Fruit fly (Drosophila melanogaster) whole organism, embryonic: Measurements from ENCODE around the gene CG18081.
A peak's percentile ranks its signal among the peaks of the same experiment; 100 is the strongest.

Source experiments
- ATbp ChIP-seq: fragments of 200-800 bp; sonication (Bioruptor generic); optimal IDR thresholded peaks from 2 replicates; lab custom pipeline; 2017; ENCODE audit warnings: missing biosample characterization, mild to moderate bottlenecking, missing genetic modification characterization, missing genetic modification reagents
- Ada2b ChIP-seq: fragments of 200-800 bp; sonication (Bioruptor generic); IDR thresholded peaks from 2 replicates; pipeline ENCODE4 v1.3.6; 2022; ENCODE audit warnings: missing biosample characterization, missing genetic modification characterization
- Awh ChIP-seq: fragments of 200-800 bp; sonication (Bioruptor generic); IDR thresholded peaks from 2 replicates; pipeline ENCODE4, ENCODE4 v1.3.6; 2022; ENCODE audit warnings: missing biosample characterization, missing genetic modification characterization
- Bteb2 ChIP-seq: fragments of 200-800 bp; sonication (Bioruptor generic); optimal IDR thresholded peaks from 2 replicates; lab custom pipeline; 2016; ENCODE audit warnings: missing biosample characterization, missing genetic modification characterization
- CG10147 ChIP-seq: fragments of 200-800 bp; sonication (Bioruptor generic); optimal IDR thresholded peaks from 2 replicates; lab custom pipeline; 2019; ENCODE audit warnings: missing biosample characterization, mild to moderate bottlenecking, missing genetic modification characterization, moderate library complexity
- CG10431 ChIP-seq: fragments of 200-800 bp; sonication (Bioruptor generic); optimal IDR thresholded peaks from 3 replicates; lab custom pipeline; 2018; ENCODE audit warnings: missing biosample characterization, mild to moderate bottlenecking, missing genetic modification characterization
- CG10565 ChIP-seq: fragments of 200-800 bp; sonication (Bioruptor generic); optimal IDR thresholded peaks from 3 replicates; lab custom pipeline; 2016; ENCODE audit warnings: missing biosample characterization, mild to moderate bottlenecking, missing genetic modification characterization
- CG11085 ChIP-seq: fragments of 200-800 bp; sonication (Bioruptor generic); IDR thresholded peaks from 2 replicates; pipeline ENCODE4 v1.3.6; 2022; ENCODE audit warnings: missing biosample characterization, missing genetic modification characterization
- CG11247 ChIP-seq: fragments of 200-800 bp; sonication (Bioruptor generic); IDR thresholded peaks from 2 replicates; pipeline ENCODE4 v1.3.6; 2022; ENCODE audit warnings: missing biosample characterization, missing genetic modification characterization
- CG11398 ChIP-seq: fragments of 200-800 bp; sonication (Bioruptor generic); optimal IDR thresholded peaks from 2 replicates; lab custom pipeline; 2016; ENCODE audit warnings: missing biosample characterization, missing genetic modification characterization
- CG11695 ChIP-seq: fragments of 200-800 bp; sonication (Bioruptor generic); IDR thresholded peaks from 3 replicates; pipeline ENCODE4 v1.3.6; 2022; ENCODE audit warnings: missing biosample characterization, missing genetic modification characterization
- CG11723 ChIP-seq: fragments of 200-800 bp; sonication (Bioruptor generic); optimal IDR thresholded peaks from 2 replicates; lab custom pipeline; 2017; ENCODE audit warnings: missing biosample characterization, mild to moderate bottlenecking, missing genetic modification characterization
- CG13424 ChIP-seq: fragments of 200-800 bp; sonication (Bioruptor generic); optimal IDR thresholded peaks from 2 replicates; lab custom pipeline; 2019; ENCODE audit warnings: missing biosample characterization, mild to moderate bottlenecking, missing genetic modification characterization, moderate library complexity
- CG13775 ChIP-seq: fragments of 200-800 bp; sonication (Bioruptor generic); optimal IDR thresholded peaks from 3 replicates; lab custom pipeline; 2017; ENCODE audit warnings: missing biosample characterization, mild to moderate bottlenecking, missing genetic modification characterization
- CG1602 ChIP-seq: fragments of 200-800 bp; sonication (Bioruptor generic); optimal IDR thresholded peaks from 3 replicates; lab custom pipeline; 2016; ENCODE audit warnings: missing biosample characterization, missing genetic modification characterization
- CG17186 ChIP-seq: fragments of 200-800 bp; sonication (Bioruptor generic); optimal IDR thresholded peaks from 3 replicates; lab custom pipeline; 2017; ENCODE audit warnings: missing biosample characterization, missing genetic modification reagents, missing genetic modification characterization
- CG17612 ChIP-seq: fragments of 200-800 bp; sonication (Bioruptor generic); IDR thresholded peaks from 2 replicates; pipeline ENCODE4 v1.3.6; 2022; ENCODE audit warnings: missing biosample characterization, missing genetic modification characterization
- CG17802 ChIP-seq: fragments of 200-800 bp; sonication (Bioruptor generic); optimal IDR thresholded peaks from 2 replicates; lab custom pipeline; 2018; ENCODE audit warnings: missing biosample characterization, mild to moderate bottlenecking, missing genetic modification characterization, moderate library complexity
- CG2120 ChIP-seq: fragments of 200-800 bp; sonication (Bioruptor generic); optimal IDR thresholded peaks from 3 replicates; lab custom pipeline; 2016; ENCODE audit warnings: missing biosample characterization, missing genetic modification characterization
- CG31224 ChIP-seq: fragments of 200-800 bp; sonication (Bioruptor generic); IDR thresholded peaks from 2 replicates; pipeline ENCODE4 v1.3.6; 2022; ENCODE audit warnings: missing biosample characterization, missing genetic modification characterization
- CG4424 ChIP-seq: fragments of 200-800 bp; sonication (Bioruptor generic); optimal IDR thresholded peaks from 3 replicates; lab custom pipeline; 2016; ENCODE audit warnings: missing biosample characterization, missing genetic modification characterization
- CG4820 ChIP-seq: fragments of 200-800 bp; sonication (Bioruptor generic); optimal IDR thresholded peaks from 3 replicates; lab custom pipeline; 2016; ENCODE audit warnings: missing biosample characterization, missing genetic modification characterization
- Chrac-16 ChIP-seq: fragments of 200-800 bp; sonication (Bioruptor generic); optimal IDR thresholded peaks from 3 replicates; lab custom pipeline; 2016; ENCODE audit warnings: missing biosample characterization, missing genetic modification characterization
- Dip2 ChIP-seq: fragments of 200-800 bp; sonication (Bioruptor generic); IDR thresholded peaks from 2 replicates; pipeline ENCODE4 v1.3.6; 2022; ENCODE audit warnings: missing biosample characterization, missing genetic modification characterization
- E2f1 ChIP-seq: fragments of 200-800 bp; sonication (Bioruptor generic); IDR thresholded peaks from 2 replicates; pipeline ENCODE4 v1.3.6; 2022; ENCODE audit warnings: missing biosample characterization, missing genetic modification characterization
- ERR ChIP-seq: fragments of 200-800 bp; sonication (Bioruptor generic); optimal IDR thresholded peaks from 2 replicates; lab custom pipeline; 2016; ENCODE audit warnings: missing biosample characterization, missing genetic modification characterization
- Hey ChIP-seq: fragments of 200-800 bp; sonication (Bioruptor generic); optimal IDR thresholded peaks from 3 replicates; lab custom pipeline; 2018; ENCODE audit warnings: missing biosample characterization, mild to moderate bottlenecking, missing genetic modification characterization
- HmgD ChIP-seq: fragments of 200-800 bp; sonication (Bioruptor generic); optimal IDR thresholded peaks from 3 replicates; lab custom pipeline; 2016; ENCODE audit warnings: missing biosample characterization, missing genetic modification characterization
- Lhr ChIP-seq: fragments of 200-800 bp; sonication (Bioruptor generic); optimal IDR thresholded peaks from 3 replicates; lab custom pipeline; 2017; ENCODE audit warnings: mild to moderate bottlenecking, missing biosample characterization, missing genetic modification reagents, missing genetic modification characterization
- Lim3 ChIP-seq: fragments of 200-800 bp; sonication (Bioruptor generic); IDR thresholded peaks from 2 replicates; pipeline ENCODE4 v1.3.6; 2022; ENCODE audit warnings: missing biosample characterization, missing genetic modification characterization
- MESR4 ChIP-seq: fragments of 200-800 bp; sonication (Bioruptor generic); optimal IDR thresholded peaks from 2 replicates; lab custom pipeline; 2018; ENCODE audit warnings: missing biosample characterization, mild to moderate bottlenecking, missing genetic modification characterization, moderate library complexity
- Med ChIP-seq: fragments of 200-800 bp; sonication (Bioruptor generic); peaks from one replicate; lab custom pipeline; 2016; ENCODE audit warnings: missing biosample characterization, missing genetic modification characterization, mild to moderate bottlenecking, inconsistent platforms, moderate library complexity
- Neu2 ChIP-seq: fragments of 200-800 bp; sonication (Bioruptor generic); optimal IDR thresholded peaks from 3 replicates; lab custom pipeline; 2016; ENCODE audit warnings: missing biosample characterization, missing genetic modification characterization, borderline replicate concordance
- Oli ChIP-seq: fragments of 200-800 bp; sonication (Bioruptor generic); optimal IDR thresholded peaks from 2 replicates; lab custom pipeline; 2018; ENCODE audit warnings: missing biosample characterization, mild to moderate bottlenecking, missing genetic modification characterization, moderate library complexity
- Poxn ChIP-seq: fragments of 200-800 bp; sonication (Bioruptor generic); IDR thresholded peaks from 2 replicates; pipeline ENCODE4 v1.3.6; 2022; ENCODE audit warnings: missing biosample characterization, missing genetic modification characterization
- Ravus ChIP-seq: fragments of 200-800 bp; sonication (Bioruptor generic); IDR thresholded peaks from 2 replicates; pipeline ENCODE4 v1.3.6; 2022; ENCODE audit warnings: missing biosample characterization, missing genetic modification characterization
- Sin3A ChIP-seq: fragments of >200 bp; optimal IDR thresholded peaks from 2 replicates; lab custom pipeline; 2018
- Trl ChIP-seq, 3 experiments: fragments of >200 bp in 2 of 3; fragments of 200-800 bp in 1 of 3; sonication (Bioruptor generic) in 1 of 3; optimal IDR thresholded peaks; 2 replicates in 1 of 3; 3 replicates in 2 of 3; lab custom pipeline; 2016 to 2017; ENCODE audit warnings: missing biosample characterization in 1 of 3, missing genetic modification characterization in 1 of 3
- caup ChIP-seq: fragments of 200-800 bp; sonication (Bioruptor generic); optimal IDR thresholded peaks from 3 replicates; lab custom pipeline; 2017; ENCODE audit warnings: missing biosample characterization, mild to moderate bottlenecking, missing genetic modification characterization, moderate library complexity; ENCODE audit not compliant: severe bottlenecking
- chinmo ChIP-seq: fragments of 200-800 bp; sonication (Bioruptor generic); IDR thresholded peaks from 4 replicates; pipeline ENCODE4 v1.3.6; 2022; ENCODE audit warnings: missing biosample characterization, missing genetic modification characterization; ENCODE audit not compliant: partially characterized antibody
- chn ChIP-seq: fragments of 200-800 bp; sonication (Bioruptor generic); optimal IDR thresholded peaks from 2 replicates; lab custom pipeline; 2016; ENCODE audit warnings: missing biosample characterization, missing genetic modification characterization
- dati ChIP-seq: fragments of 200-800 bp; sonication (Bioruptor generic); IDR thresholded peaks from 2 replicates; pipeline ENCODE4 v1.3.6; 2022; ENCODE audit warnings: missing biosample characterization, missing genetic modification characterization
- dm ChIP-seq: fragments of 200-800 bp; sonication (Bioruptor generic); optimal IDR thresholded peaks from 3 replicates; lab custom pipeline; 2016; ENCODE audit warnings: missing biosample characterization, missing genetic modification characterization
- dpn ChIP-seq, 2 experiments: fragments of 200-800 bp; sonication (Bioruptor generic); optimal IDR thresholded peaks; 3 replicates each; lab custom pipeline; 2016; ENCODE audit warnings: missing biosample characterization in 2 of 2, missing genetic modification characterization in 2 of 2
- grn ChIP-seq: fragments of 200-800 bp; sonication (Bioruptor generic); optimal IDR thresholded peaks from 3 replicates; lab custom pipeline; 2017; ENCODE audit warnings: missing biosample characterization, missing genetic modification characterization
- hb ChIP-seq: fragments of 200-800 bp; sonication (Bioruptor generic); IDR thresholded peaks from 3 replicates; pipeline ENCODE4 v1.3.6; 2022; ENCODE audit warnings: missing biosample characterization, missing genetic modification characterization; ENCODE audit not compliant: partially characterized antibody
- odd ChIP-seq: fragments of 200-800 bp; sonication (Bioruptor generic); optimal IDR thresholded peaks from 2 replicates; lab custom pipeline; 2017; ENCODE audit warnings: missing biosample characterization, mild to moderate bottlenecking, missing genetic modification characterization
- phol ChIP-seq: fragments of 200-800 bp; sonication (Bioruptor generic); optimal IDR thresholded peaks from 3 replicates; lab custom pipeline; 2018; ENCODE audit warnings: missing biosample characterization, mild to moderate bottlenecking, missing genetic modification characterization, moderate library complexity
- sd ChIP-seq: fragments of 200-800 bp; sonication (Bioruptor generic); optimal IDR thresholded peaks from 3 replicates; lab custom pipeline; 2018; ENCODE audit warnings: missing biosample characterization, mild to moderate bottlenecking, missing genetic modification characterization, moderate library complexity
- sr ChIP-seq: fragments of 200-800 bp; sonication (Bioruptor generic); IDR thresholded peaks from 3 replicates; pipeline ENCODE4 v1.3.6; 2022; ENCODE audit warnings: missing biosample characterization, missing genetic modification characterization
- twi ChIP-seq: fragments of 200-800 bp; optimal IDR thresholded peaks from 2 replicates; lab custom pipeline; 2019; ENCODE audit warnings: missing biosample characterization, mild to moderate bottlenecking, missing genetic modification characterization, moderate library complexity
- zfh2 ChIP-seq: fragments of 200-800 bp; sonication (Bioruptor generic); optimal IDR thresholded peaks from 2 replicates; lab custom pipeline; 2016; ENCODE audit warnings: missing biosample characterization, missing genetic modification characterization

The CG18081 gene

dm6 chr3L:15787406-15787805, 47.8 kb downstream of the CG18081 start (continued):
- TF ChIP-seq MESR4 (GFP tag; lab: Kevin White, UChicago) (no peak), zfh2 (GFP tag; lab: Kevin White, UChicago) (no peak), E2f1 (GFP tag; lab: Robert Waterston, UW) (0 out of 2 replicates have a peak, but pooled peaks have one; percentile 23), CG17612 (GFP tag; lab: Robert Waterston, UW) (no peak), chn (GFP tag; lab: Kevin White, UChicago) (no peak), Oli (peak; percentile 56), odd (GFP tag; lab: Kevin White, UChicago) (no peak), CG2120 (GFP tag; lab: Kevin White, UChicago) (no peak), CG13775 (GFP tag; lab: Kevin White, UChicago) (peak; percentile 68), CG10431 (GFP tag; lab: Kevin White, UChicago) (no peak), phol (tag; lab: Kevin White, UChicago) (peak; percentile 74), Hey (no peak), Awh (GFP tag; lab: Robert Waterston, UW) (no peak), ERR (GFP tag; lab: Kevin White, UChicago) (no peak), CG11695 (GFP tag; lab: Robert Waterston, UW) (0 out of 3 replicates have a peak, but pooled peaks have one; percentile 46), CG10565 (GFP tag; lab: Kevin White, UChicago) (no peak), Ada2b (no peak), CG4424 (GFP tag; lab: Kevin White, UChicago) (peak; percentile 60), grn (GFP tag; lab: Kevin White, UChicago) (no peak), ATbp (peak; percentile 34), sd (tag; lab: Kevin White, UChicago) (no peak), dati (no peak), CG10147 (GFP tag; lab: Kevin White, UChicago) (peak; percentile 37), CG4820 (GFP tag; lab: Kevin White, UChicago) (peak; percentile 19), Ravus (GFP tag; lab: Robert Waterston, UW) (no peak), Trl (optimal IDR thresholded peaks at IDR 0.05; lab: Kevin White, UChicago) (no peak), Trl (GFP tag; optimal IDR thresholded peaks at IDR 0.05; lab: Kevin White, UChicago) (no peak), Dip2 (GFP tag; lab: Robert Waterston, UW) (no peak), twi (peak; percentile 29), CG11398 (GFP tag; lab: Kevin White, UChicago) (no peak), CG17186 (GFP tag; lab: Kevin White, UChicago) (no peak), CG1602 (GFP tag; lab: Kevin White, UChicago) (peak; percentile 51), dm (GFP tag; lab: Kevin White, UChicago) (no peak), Med (GFP tag; lab: Kevin White, UChicago) (no peak), CG11085 (GFP tag; lab: Robert Waterston, UW) (no peak), chinmo (GFP tag; lab: Robert Waterston, UW) (no peak), sr (GFP tag; lab: Robert Waterston, UW) (no peak), Neu2 (GFP tag; lab: Kevin White, UChicago) (no peak), CG11723 (GFP tag; lab: Kevin White, UChicago) (no peak), Sin3A (lab: Kevin White, UChicago) (no peak), Bteb2 (GFP tag; lab: Kevin White, UChicago) (no peak), Chrac-16 (GFP tag; lab: Kevin White, UChicago) (peak; percentile 44), Lim3 (GFP tag; lab: Robert Waterston, UW) (no peak), HmgD (GFP tag; lab: Kevin White, UChicago) (no peak), dpn (GFP tag; optimal IDR thresholded peaks at IDR 0.05; lab: Kevin White, UChicago) (peak in 1 of 2 experiments; percentile 11), hb (no peak), CG11247 (no peak), CG31224 (GFP tag; lab: Robert Waterston, UW) (no peak), Poxn (GFP tag; lab: Robert Waterston, UW) (no peak), CG13424 (tag; lab: Kevin White, UChicago) (peak; percentile 66), caup (GFP tag; lab: Kevin White, UChicago) (no peak), Lhr (GFP tag; lab: Kevin White, UChicago) (no peak), CG17802 (tag; lab: Kevin White, UChicago) (no peak)
